Fruit fly (Drosophila melanogaster): ENCODE results near the gene rudhira.

Gene rudhira

dm6 chrX:11854758-11855465 is 38.2 kb downstream of the rudhira start, which contains the start of the genes CG10347 and ATP7 (continued):
- no peak for TF ChIP-seq dmrt11E (tag; optimal IDR thresholded peaks at IDR 0.05)
- TF ChIP-seq org-1 (GFP tag; optimal IDR thresholded peaks at IDR 0.05), result no peak
- peak; percentile 97 for TF ChIP-seq Sry-δ (GFP tag; optimal IDR thresholded peaks at IDR 0.05)
- TF ChIP-seq CG2116 (GFP tag; optimal IDR thresholded peaks at IDR 0.05), result peak; percentile 83
- TF ChIP-seq CG17829 (tag; optimal IDR thresholded peaks at IDR 0.05), result peak; percentile 41
- peak; percentile 40 for TF ChIP-seq ems (GFP tag; optimal IDR thresholded peaks at IDR 0.05)
- peak; percentile 26 for TF ChIP-seq CHES-1-like (GFP tag; optimal IDR thresholded peaks at IDR 0.05)
- TF ChIP-seq BtbVII (GFP tag; optimal IDR thresholded peaks at IDR 0.05), result no peak
- TF ChIP-seq CG5180 (GFP tag; optimal IDR thresholded peaks at IDR 0.05), result no peak
- TF ChIP-seq CG4360 (GFP tag; IDR thresholded peaks at IDR 0.05), result no peak
- TF ChIP-seq CG18262 (tag; optimal IDR thresholded peaks at IDR 0.05), result peak; percentile 18
- no peak for TF ChIP-seq ash1 (GFP tag; optimal IDR thresholded peaks at IDR 0.05)
- no peak for TF ChIP-seq toy (GFP tag; IDR thresholded peaks at IDR 0.05)
- TF ChIP-seq sob (GFP tag; IDR thresholded peaks at IDR 0.05), result 0 out of 2 replicates have a peak, but pooled peaks have one; percentile 6
- TF ChIP-seq twi (tag; optimal IDR thresholded peaks at IDR 0.05), result no peak
- peak; percentile 98 for TF ChIP-seq hkb (optimal IDR thresholded peaks at IDR 0.05)
- no peak for TF ChIP-seq hkb (GFP tag; IDR thresholded peaks at IDR 0.05)
- TF ChIP-seq CG9817 (tag; optimal IDR thresholded peaks at IDR 0.05), result no peak
- no peak for TF ChIP-seq CG7928 (GFP tag; optimal IDR thresholded peaks at IDR 0.05)
- TF ChIP-seq MBD-R2 (GFP tag; IDR thresholded peaks at IDR 0.05), result peak; percentile 75
- no peak for TF ChIP-seq CG10654 (GFP tag; optimal IDR thresholded peaks at IDR 0.05)
- peak; percentile 90 for TF ChIP-seq Bgb (GFP tag; IDR thresholded peaks at IDR 0.05; ENCODE audit: partially characterized antibody)
- TF ChIP-seq sisA (GFP tag; IDR thresholded peaks at IDR 0.05), result no peak
- TF ChIP-seq CG34422 (GFP tag; IDR thresholded peaks at IDR 0.05), result peak; percentile 17; the same call in 1 of the 3 replicates
- peak; percentile 51 for TF ChIP-seq NC2β (GFP tag; optimal IDR thresholded peaks at IDR 0.05)
- TF ChIP-seq klu (GFP tag; IDR thresholded peaks at IDR 0.05), result no peak
- peak; percentile 4 for TF ChIP-seq gcm (GFP tag; optimal IDR thresholded peaks at IDR 0.05)
- peak; percentile 10 for TF ChIP-seq CG1602 (GFP tag; optimal IDR thresholded peaks at IDR 0.05)
- TF ChIP-seq Drgx (GFP tag; IDR thresholded peaks at IDR 0.05), result no peak
- TF ChIP-seq dmrt99B (tag; optimal IDR thresholded peaks at IDR 0.05), result peak; percentile 3
- no peak for TF ChIP-seq sr (GFP tag; IDR thresholded peaks at IDR 0.05)
- TF ChIP-seq CG30403 (GFP tag; optimal IDR thresholded peaks at IDR 0.05), result peak; percentile 62
- peak; percentile 16 for TF ChIP-seq CG4424 (GFP tag; optimal IDR thresholded peaks at IDR 0.05)
- TF ChIP-seq gce (GFP tag; IDR thresholded peaks at IDR 0.05), result no peak
- TF ChIP-seq CG7556 (GFP tag; optimal IDR thresholded peaks at IDR 0.05), result no peak
- peak; percentile 12 for TF ChIP-seq chn (GFP tag; optimal IDR thresholded peaks at IDR 0.05)
- no peak for TF ChIP-seq CG7745 (tag; optimal IDR thresholded peaks at IDR 0.05)
- peak; percentile 16 for TF ChIP-seq exex (tag; optimal IDR thresholded peaks at IDR 0.05)
- TF ChIP-seq ato (GFP tag; IDR thresholded peaks at IDR 0.05; ENCODE audit: partially characterized antibody), result no peak; the same call in 1 of the 2 replicates
- no peak; the same call in 2 of the 3 replicates for TF ChIP-seq mld (GFP tag; IDR thresholded peaks at IDR 0.05; ENCODE audit: partially characterized antibody)
- TF ChIP-seq bowl (GFP tag; IDR thresholded peaks at IDR 0.05), result no peak
- TF ChIP-seq row (GFP tag; IDR thresholded peaks at IDR 0.05), result peak; percentile 66
- no peak for TF ChIP-seq CG6689 (GFP tag; IDR thresholded peaks at IDR 0.05)
- TF ChIP-seq CG16779 (GFP tag; IDR thresholded peaks at IDR 0.05), result no peak
- no peak for TF ChIP-seq slou (GFP tag; optimal IDR thresholded peaks at IDR 0.05)
- no peak for TF ChIP-seq prd (optimal IDR thresholded peaks at IDR 0.05)
- TF ChIP-seq prd (GFP tag; IDR thresholded peaks at IDR 0.05), result peak; percentile 22; the same call in 2 of the 3 replicates
- no peak for TF ChIP-seq CG43689 (GFP tag; IDR thresholded peaks at IDR 0.05)
- no peak for TF ChIP-seq dysf (GFP tag; IDR thresholded peaks at IDR 0.05)
- TF ChIP-seq CG13296 (GFP tag; optimal IDR thresholded peaks at IDR 0.05), result peak; percentile 6
- no peak for TF ChIP-seq B-H1 (GFP tag; IDR thresholded peaks at IDR 0.05)

Data from whole organism, embryonic.